Fruit fly (Drosophila melanogaster) whole organism, wandering third instar larva: Measurements from ENCODE around the gene ouib.

Source experiments
- Myc ChIP-seq: fragments of >200 bp; optimal IDR thresholded peaks from 2 replicates; lab custom pipeline; 2017
- h ChIP-seq: fragments of 200-800 bp; sonication (Bioruptor generic); optimal IDR thresholded peaks from 3 replicates; lab custom pipeline; 2016; ENCODE audit warnings: missing biosample characterization, mild to moderate bottlenecking, missing genetic modification characterization
- pan ChIP-seq: fragments of >200 bp; optimal IDR thresholded peaks from 2 replicates; lab custom pipeline; 2017
- psq ChIP-seq: fragments of 200-800 bp; sonication (Bioruptor generic); optimal IDR thresholded peaks from 3 replicates; lab custom pipeline; 2017; ENCODE audit warnings: missing biosample characterization, mild to moderate bottlenecking, missing genetic modification characterization, moderate library complexity
- rgr ChIP-seq: fragments of 200-800 bp; sonication (Bioruptor generic); optimal IDR thresholded peaks from 3 replicates; lab custom pipeline; 2016; ENCODE audit warnings: missing biosample characterization, mild to moderate bottlenecking, missing genetic modification characterization
- sv ChIP-seq: fragments of 200-800 bp; sonication (Bioruptor generic); optimal IDR thresholded peaks from 3 replicates; lab custom pipeline; 2016; ENCODE audit warnings: missing biosample characterization, missing genetic modification characterization
- usp ChIP-seq: fragments of >200 bp; optimal IDR thresholded peaks from 2 replicates; lab custom pipeline; 2017; ENCODE audit warnings: missing biosample characterization, missing genetic modification characterization

- TF ChIP-seq psq (GFP tag; lab: Kevin White, UChicago) (no peak), rgr (no peak), Myc (lab: Kevin White, UChicago) (no peak), pan (no peak), sv (no peak), usp (GFP tag; lab: Kevin White, UChicago) (no peak), h (GFP tag; lab: Kevin White, UChicago) (no peak)
Observed at dm6 chr3R:8680611-8681010, 44.7 kb upstream of the ouib start.
